Worm (Caenorhabditis elegans) whole organism, L3 larva: ENCODE data around the gene clec-121.

Source experiments
- R02D3.7 ChIP-seq: fragments of 150-350 bp; optimal IDR thresholded peaks from 2 replicates; lab custom pipeline; 2014; ENCODE audit warnings: missing biosample characterization, missing genetic modification characterization
- aly-2 ChIP-seq: fragments of 150-350 bp; optimal IDR thresholded peaks from 2 replicates; lab custom pipeline; 2014; ENCODE audit warnings: missing biosample characterization, missing genetic modification characterization
- ceh-16 ChIP-seq: sonication (generic microtip); optimal IDR thresholded peaks from 2 replicates; lab custom pipeline; 2017; ENCODE audit warnings: missing biosample characterization, missing genetic modification characterization
- ceh-28 ChIP-seq: fragments of 150-350 bp; optimal IDR thresholded peaks from 2 replicates; lab custom pipeline; 2014; ENCODE audit warnings: missing biosample characterization, missing genetic modification reagents, missing genetic modification characterization
- egl-27 ChIP-seq: sonication (generic microtip); optimal IDR thresholded peaks from 4 replicates; lab custom pipeline; 2017; ENCODE audit warnings: missing biosample characterization, missing genetic modification reagents, missing genetic modification characterization
- elt-2 ChIP-seq: sonication (generic microtip); optimal IDR thresholded peaks from 2 replicates; lab custom pipeline; 2016; ENCODE audit warnings: missing genetic modification reagents, mild to moderate bottlenecking, missing genetic modification characterization, missing compliant biosample characterization
- elt-3 ChIP-seq, 3 experiments: fragments of 150-350 bp in 1 of 3; sonication (generic microtip) in 2 of 3; optimal IDR thresholded peaks; 2 replicates in 2 of 3; 4 replicates in 1 of 3; lab custom pipeline; 2014 to 2017; ENCODE audit warnings: missing biosample characterization in 3 of 3, missing genetic modification characterization in 3 of 3
- eor-1 ChIP-seq, 2 experiments: fragments of 150-350 bp; optimal IDR thresholded peaks; 2 replicates each; lab custom pipeline; 2014 to 2018; ENCODE audit warnings: missing biosample characterization in 2 of 2, missing genetic modification characterization in 2 of 2
- fkh-10 ChIP-seq: sonication (generic microtip); optimal IDR thresholded peaks from 2 replicates; lab custom pipeline; 2017; ENCODE audit warnings: missing biosample characterization, missing genetic modification reagents, missing genetic modification characterization
- fkh-2 ChIP-seq: fragments of 150-350 bp; optimal IDR thresholded peaks from 2 replicates; lab custom pipeline; 2014; ENCODE audit warnings: missing biosample characterization, missing genetic modification reagents, missing genetic modification characterization
- hmg-11 ChIP-seq: sonication (generic microtip); optimal IDR thresholded peaks from 2 replicates; lab custom pipeline; 2016; ENCODE audit warnings: missing genetic modification characterization, missing compliant biosample characterization
- jun-1 ChIP-seq: fragments of 150-350 bp; optimal IDR thresholded peaks from 2 replicates; lab custom pipeline; 2014; ENCODE audit warnings: missing biosample characterization, missing genetic modification reagents, missing genetic modification characterization
- lin-15B ChIP-seq: fragments of 150-350 bp; optimal IDR thresholded peaks from 2 replicates; lab custom pipeline; 2014; ENCODE audit warnings: missing biosample characterization, missing genetic modification characterization
- lin-39 ChIP-seq: fragments of 150-350 bp; optimal IDR thresholded peaks from 2 replicates; lab custom pipeline; 2018; ENCODE audit warnings: missing biosample characterization, missing genetic modification reagents, missing genetic modification characterization
- mdl-1 ChIP-seq: fragments of 150-350 bp; optimal IDR thresholded peaks from 2 replicates; lab custom pipeline; 2014; ENCODE audit warnings: missing biosample characterization, missing genetic modification characterization
- mml-1 ChIP-seq: fragments of 150-350 bp; sonication (generic microtip); optimal IDR thresholded peaks from 3 replicates; lab custom pipeline; 2014; ENCODE audit warnings: missing biosample characterization, missing genetic modification characterization
- nhr-237 ChIP-seq: fragments of 150-350 bp; optimal IDR thresholded peaks from 2 replicates; lab custom pipeline; 2014; ENCODE audit warnings: missing biosample characterization, missing genetic modification characterization
- nhr-25 ChIP-seq: sonication (generic microtip); optimal IDR thresholded peaks from 2 replicates; lab custom pipeline; 2017; ENCODE audit warnings: missing biosample characterization, missing genetic modification characterization
- nhr-28 ChIP-seq: fragments of 150-350 bp; optimal IDR thresholded peaks from 2 replicates; lab custom pipeline; 2014; ENCODE audit warnings: missing biosample characterization, missing genetic modification characterization
- nhr-43 ChIP-seq: sonication (generic microtip); optimal IDR thresholded peaks from 2 replicates; lab custom pipeline; 2016; ENCODE audit warnings: mild to moderate bottlenecking, missing genetic modification characterization, missing compliant biosample characterization; ENCODE audit not compliant: poor library complexity, severe bottlenecking
- nhr-67 ChIP-seq: fragments of 150-350 bp; optimal IDR thresholded peaks from 2 replicates; lab custom pipeline; 2014; ENCODE audit warnings: missing biosample characterization, missing genetic modification characterization
- nhr-76 ChIP-seq: fragments of 150-350 bp; sonication (generic microtip); optimal IDR thresholded peaks from 5 replicates; lab custom pipeline; 2014; ENCODE audit warnings: missing biosample characterization, missing genetic modification characterization
- nhr-77 ChIP-seq: fragments of 150-350 bp; optimal IDR thresholded peaks from 2 replicates; lab custom pipeline; 2014; ENCODE audit warnings: missing biosample characterization, missing genetic modification characterization
- pha-4 ChIP-seq: fragments of 150-350 bp; optimal IDR thresholded peaks from 2 replicates; lab custom pipeline; 2014; ENCODE audit warnings: missing biosample characterization, missing genetic modification reagents, missing genetic modification characterization
- pqm-1 ChIP-seq: fragments of 150-350 bp; optimal IDR thresholded peaks from 2 replicates; lab custom pipeline; 2017; ENCODE audit warnings: missing biosample characterization, missing genetic modification characterization, inconsistent platforms
- skn-1 ChIP-seq: fragments of 150-350 bp; optimal IDR thresholded peaks from 2 replicates; lab custom pipeline; 2014; ENCODE audit warnings: missing biosample characterization, missing genetic modification characterization
- snpc-4 ChIP-seq: fragments of 150-350 bp; optimal IDR thresholded peaks from 2 replicates; lab custom pipeline; 2014; ENCODE audit warnings: missing biosample characterization, missing genetic modification characterization
- tbx-2 ChIP-seq: sonication (generic microtip); optimal IDR thresholded peaks from 2 replicates; lab custom pipeline; 2016; ENCODE audit warnings: mild to moderate bottlenecking, missing genetic modification characterization, missing compliant biosample characterization
- unc-62 ChIP-seq: fragments of 150-350 bp; sonication (generic microtip); optimal IDR thresholded peaks from 4 replicates; lab custom pipeline; 2014; ENCODE audit warnings: missing biosample characterization, missing genetic modification reagents, missing genetic modification characterization
- zag-1 ChIP-seq: fragments of 150-350 bp; optimal IDR thresholded peaks from 2 replicates; lab custom pipeline; 2014; ENCODE audit warnings: missing biosample characterization, missing genetic modification characterization

clec-121 gene

DNA sequence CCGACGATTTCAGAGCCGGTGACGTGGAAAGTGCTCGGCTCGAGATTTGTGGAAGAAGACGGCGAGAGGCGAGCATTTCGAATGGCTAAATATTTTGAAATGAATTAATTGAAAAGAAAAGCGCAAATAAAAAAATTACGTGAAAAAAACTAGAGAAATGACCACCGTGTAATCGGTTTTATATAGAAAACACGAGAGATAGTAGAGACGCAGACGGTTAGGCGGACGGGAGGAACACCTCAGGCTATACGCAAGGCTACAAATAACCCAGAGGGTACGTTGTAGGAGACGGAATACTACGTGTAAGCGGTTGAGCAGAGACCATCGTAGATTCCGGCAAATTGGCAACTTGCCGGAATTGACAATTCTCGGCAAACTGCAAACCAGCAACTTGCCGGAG is 9.0 kb downstream of the clec-121 start, which contains the start of gene Y25C1A.13:
Gene Y25C1A.13 (minus strand): TSS at position 101 of the 400 bp plus-strand sequence.
- TF ChIP-seq nhr-67 (tag; lab: Kevin White, UChicago) (no peak), elt-2 (tag; lab: Kevin White, UChicago) (peak; percentile 1)

DNA sequence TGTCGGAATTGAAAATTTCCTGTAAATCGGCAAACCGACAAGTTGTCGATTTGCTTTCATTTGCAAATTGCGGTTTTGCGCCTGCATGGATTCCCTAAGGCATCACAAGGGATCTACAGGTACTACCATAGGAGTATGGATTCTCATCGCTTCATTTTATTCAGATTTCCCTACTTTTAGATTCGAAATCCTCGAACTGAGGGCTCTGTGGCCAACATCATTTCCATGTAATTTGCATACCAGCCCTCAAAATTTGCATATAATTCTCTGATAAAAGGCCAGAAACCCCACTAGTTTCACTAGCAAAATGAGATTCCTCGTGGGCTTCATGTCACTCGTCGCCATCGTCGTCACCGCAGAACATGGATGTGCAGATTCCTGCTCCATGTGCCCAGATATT is 10.2 kb downstream of the clec-121 start, which contains the start of gene Y25C1A.2:
Gene Y25C1A.2 (plus strand): TSS at position 301 of the 400 bp plus-strand sequence.
- TF ChIP-seq pqm-1 (no peak), ceh-16 (tag; lab: Kevin White, UChicago) (no peak)
- TF ChIP-seq, all 47 proteins: peak for 0

ce11 chrII:3113289-3113688 is 11.2 kb downstream of the clec-121 start:
- TF ChIP-seq snpc-4 (tag; lab: Kevin White, UChicago): peak; percentile 32
- TF ChIP-seq R02D3.7: no peak

DNA sequence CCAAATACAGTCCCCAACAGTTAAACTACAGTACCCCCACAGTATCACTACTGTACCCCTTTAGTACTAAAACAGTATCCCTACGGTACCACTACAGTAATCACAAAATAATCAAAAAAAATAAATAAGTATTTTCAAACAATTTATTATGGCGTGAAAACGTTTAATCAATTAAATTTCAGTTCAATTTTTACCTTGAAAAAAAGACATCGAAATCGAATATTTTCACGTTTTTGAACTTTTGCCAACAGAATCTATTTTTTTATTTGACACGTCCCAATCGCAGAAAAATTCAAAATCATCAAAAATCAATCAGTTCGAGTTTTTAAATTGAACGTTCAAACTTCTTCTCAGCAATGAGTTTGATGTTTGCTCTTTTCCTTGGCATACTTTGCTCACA is 11.8 kb downstream of the clec-121 start, which contains the start of gene clec-123:
Gene clec-123 (plus strand): TSS at position 301 of the 400 bp plus-strand sequence.
- no peak for TF ChIP-seq skn-1
- TF ChIP-seq nhr-77 (tag; lab: Kevin White, UChicago): no peak
- no peak for TF ChIP-seq mdl-1 (tag; lab: Kevin White, UChicago)

- no peak for TF ChIP-seq tbx-2 (tag; lab: Kevin White, UChicago)
- TF ChIP-seq aly-2: no peak
- TF ChIP-seq ceh-16 (tag; lab: Kevin White, UChicago): no peak
- TF ChIP-seq R02D3.7: no peak
- no peak for TF ChIP-seq mml-1 (tag; lab: Kevin White, UChicago)
- TF ChIP-seq nhr-237 (tag; lab: Kevin White, UChicago): no peak
- no peak for TF ChIP-seq elt-3 (tag; optimal IDR thresholded peaks at IDR 0.05; lab: Kevin White, UChicago)
- no peak for TF ChIP-seq ceh-28 (tag; lab: Kevin White, UChicago)
- no peak for TF ChIP-seq pqm-1
- TF ChIP-seq mdl-1 (tag; lab: Kevin White, UChicago): no peak
- no peak for TF ChIP-seq unc-62 (GFP tag; lab: Kevin White, UChicago)
- TF ChIP-seq nhr-28: no peak
- no peak for TF ChIP-seq egl-27
- TF ChIP-seq fkh-10 (GFP tag; lab: Kevin White, UChicago): no peak
These were observed 15.4 kb downstream of the clec-121 start, which contains the start of gene T10D4.7 for ce11 chrII:3117471-3117870. TSS of gene T10D4.7 (plus strand) at chrII:3117771.

- TF ChIP-seq lin-39 (tag; lab: Kevin White, UChicago) (peak; percentile 8), lin-15B (tag; lab: Kevin White, UChicago) (peak; percentile 7), pha-4 (tag; lab: Kevin White, UChicago) (peak; percentile 56), hmg-11 (tag; lab: Kevin White, UChicago) (peak; percentile 84), nhr-43 (tag; lab: Kevin White, UChicago) (no peak), unc-62 (GFP tag; lab: Kevin White, UChicago) (no peak), mdl-1 (tag; lab: Kevin White, UChicago) (no peak)
These were observed 16.8 kb downstream of the clec-121 start, which contains the start of gene T10D4.6 for ce11 chrII:3118907-3119382. TSS of gene T10D4.6 (plus strand) at chrII:3119332.

- no peak for TF ChIP-seq hmg-11 (tag; lab: Kevin White, UChicago)
- TF ChIP-seq nhr-76 (tag; lab: Kevin White, UChicago): no peak
- TF ChIP-seq nhr-77 (tag; lab: Kevin White, UChicago): no peak
- TF ChIP-seq nhr-25 (tag; lab: Kevin White, UChicago): no peak
- TF ChIP-seq nhr-43 (tag; lab: Kevin White, UChicago): no peak
- no peak for TF ChIP-seq snpc-4 (tag; lab: Kevin White, UChicago)
- no peak for TF ChIP-seq mdl-1 (tag; lab: Kevin White, UChicago)
- no peak for TF ChIP-seq mml-1 (tag; lab: Kevin White, UChicago)
- TF ChIP-seq fkh-2 (tag; lab: Kevin White, UChicago): no peak
- TF ChIP-seq jun-1 (tag; lab: Kevin White, UChicago): no peak
- TF ChIP-seq elt-2 (tag; lab: Kevin White, UChicago): no peak
- no peak for TF ChIP-seq eor-1 (tag; optimal IDR thresholded peaks at IDR 0.05; lab: Kevin White, UChicago)
- no peak for TF ChIP-seq zag-1 (tag; lab: Kevin White, UChicago)
- TF ChIP-seq ceh-16 (tag; lab: Kevin White, UChicago): no peak
These were observed 21.1 kb downstream of the clec-121 start, which contains the start of gene srh-71 for ce11 chrII:3123206-3123605. TSS of gene srh-71 (plus strand) at chrII:3123506.
